Worm (Caenorhabditis elegans) whole organism, L2 larva: Measurements from ENCODE around the gene dmsr-14.

Source experiments
- blmp-1 ChIP-seq: sonication (generic microtip); optimal IDR thresholded peaks from 2 replicates; lab custom pipeline; 2017; ENCODE audit warnings: missing genetic modification characterization, mild to moderate bottlenecking, missing compliant biosample characterization, antibody characterized with exemption, moderate library complexity; ENCODE audit not compliant: insufficient read depth
- lin-39 ChIP-seq: fragments of 150-350 bp; optimal IDR thresholded peaks from 2 replicates; lab custom pipeline; 2014; ENCODE audit warnings: missing biosample characterization, missing genetic modification reagents, missing genetic modification characterization
- mdl-1 ChIP-seq, 2 experiments: fragments of 150-350 bp in 1 of 2; sonication (generic microtip) in 1 of 2; optimal IDR thresholded peaks; 2 replicates each; lab custom pipeline; 2017; ENCODE audit warnings: missing biosample characterization in 2 of 2, missing genetic modification characterization in 2 of 2
- unc-39 ChIP-seq: fragments of 150-350 bp; optimal IDR thresholded peaks from 2 replicates; lab custom pipeline; 2014; ENCODE audit warnings: missing biosample characterization, missing genetic modification characterization
- unc-55 ChIP-seq: fragments of 150-350 bp; sonication (generic microtip); optimal IDR thresholded peaks from 3 replicates; lab custom pipeline; 2014; ENCODE audit warnings: missing biosample characterization, missing genetic modification reagents, missing genetic modification characterization
- zag-1 ChIP-seq: fragments of 150-350 bp; optimal IDR thresholded peaks from 2 replicates; lab custom pipeline; 2014; ENCODE audit warnings: missing biosample characterization, missing genetic modification characterization
- ztf-11 ChIP-seq: sonication (generic microtip); optimal IDR thresholded peaks from 2 replicates; lab custom pipeline; 2017; ENCODE audit warnings: missing biosample characterization, missing genetic modification characterization

- TF ChIP-seq unc-39, result no peak
- TF ChIP-seq zag-1 (tag; lab: Kevin White, UChicago), result no peak
- no peak for TF ChIP-seq mdl-1 (tag; optimal IDR thresholded peaks at IDR 0.05; lab: Kevin White, UChicago)
- TF ChIP-seq lin-39 (tag; lab: Kevin White, UChicago), result no peak
- no peak for TF ChIP-seq blmp-1 (tag; lab: Kevin White, UChicago)
- TF ChIP-seq ztf-11 (tag; lab: Kevin White, UChicago), result no peak
- TF ChIP-seq unc-55 (GFP tag; lab: Kevin White, UChicago), result no peak
Observed at ce11 chrV:6792565-6792964, 24.5 kb downstream of the dmsr-14 start, which contains the start of gene gck-2.
